Worm (Caenorhabditis elegans) whole organism, L1 larva: ENCODE results near the gene hsp-1.

Experiments
- F16B12.6 ChIP-seq: fragments of 150-350 bp; optimal IDR thresholded peaks from 2 replicates; lab custom pipeline; 2014; ENCODE audit warnings: missing biosample characterization, missing genetic modification characterization
- Y116A8C.19 ChIP-seq: sonication (generic microtip); optimal IDR thresholded peaks from 2 replicates; lab custom pipeline; 2016; ENCODE audit warnings: missing compliant biosample characterization, missing genetic modification characterization, borderline replicate concordance
- aha-1 ChIP-seq: fragments of 150-350 bp; optimal IDR thresholded peaks from 2 replicates; lab custom pipeline; 2014; ENCODE audit warnings: missing biosample characterization, missing genetic modification characterization
- alr-1 ChIP-seq: fragments of 200-800 bp; sonication (Bioruptor generic); optimal IDR thresholded peaks from 2 replicates; lab custom pipeline; 2018; ENCODE audit warnings: borderline replicate concordance, mild to moderate bottlenecking, missing genetic modification characterization, missing compliant biosample characterization
- ama-1 ChIP-seq: fragments of 150-350 bp; optimal IDR thresholded peaks from 2 replicates; lab custom pipeline; 2014
- ceh-63 ChIP-seq: fragments of 200-800 bp; sonication (Bioruptor generic); optimal IDR thresholded peaks from 2 replicates; lab custom pipeline; 2018; ENCODE audit warnings: mild to moderate bottlenecking, missing genetic modification characterization, missing compliant biosample characterization
- ces-1 ChIP-seq: fragments of 150-350 bp; optimal IDR thresholded peaks from 2 replicates; lab custom pipeline; 2014; ENCODE audit warnings: missing biosample characterization, missing genetic modification reagents, missing genetic modification characterization
- efl-1 ChIP-seq, 4 experiments: fragments of 150-350 bp; optimal IDR thresholded peaks in 3 of 4; peaks in 1 of 4; 1 replicate in 1 of 4; 2 replicates in 3 of 4; lab custom pipeline; 2014; ENCODE audit warnings: missing biosample characterization in 2 of 4, missing genetic modification characterization in 2 of 4, missing genetic modification reagents in 2 of 4
- egl-27 ChIP-seq, 2 experiments: fragments of 150-350 bp in 1 of 2; sonication (generic microtip); optimal IDR thresholded peaks; 3 replicates each; lab custom pipeline; 2017 to 2018; ENCODE audit warnings: missing biosample characterization in 2 of 2, missing genetic modification characterization in 2 of 2, missing genetic modification reagents in 2 of 2
- elt-2 ChIP-seq: sonication (generic microtip); optimal IDR thresholded peaks from 2 replicates; lab custom pipeline; 2016; ENCODE audit warnings: missing genetic modification characterization, mild to moderate bottlenecking, inconsistent platforms, missing compliant biosample characterization, missing genetic modification reagents
- elt-3 ChIP-seq, 6 experiments: fragments of 150-350 bp in 1 of 6; sonication (generic microtip); optimal IDR thresholded peaks; 2 replicates each; lab custom pipeline; 2017 to 2018; ENCODE audit warnings: missing biosample characterization in 6 of 6, missing genetic modification characterization in 6 of 6, inconsistent platforms in 1 of 6
- fkh-10 ChIP-seq: sonication (generic microtip); optimal IDR thresholded peaks from 2 replicates; lab custom pipeline; 2017; ENCODE audit warnings: missing biosample characterization, missing genetic modification reagents, missing genetic modification characterization
- jun-1 ChIP-seq: fragments of 150-350 bp; optimal IDR thresholded peaks from 2 replicates; lab custom pipeline; 2014; ENCODE audit warnings: missing biosample characterization, missing genetic modification reagents, missing genetic modification characterization
- lin-14 ChIP-seq: fragments of 200-800 bp; sonication (Bioruptor generic); optimal IDR thresholded peaks from 2 replicates; lab custom pipeline; 2018; ENCODE audit warnings: mild to moderate bottlenecking, missing genetic modification characterization, moderate library complexity, missing compliant biosample characterization
- lin-15B ChIP-seq: fragments of 150-350 bp; sonication (generic microtip); optimal IDR thresholded peaks from 3 replicates; lab custom pipeline; 2014; ENCODE audit warnings: missing biosample characterization, missing genetic modification characterization
- lin-35 ChIP-seq, 2 experiments: fragments of 150-350 bp; optimal IDR thresholded peaks; 2 replicates each; lab custom pipeline; 2014; ENCODE audit warnings: missing biosample characterization in 2 of 2, missing genetic modification characterization in 2 of 2, missing genetic modification reagents in 2 of 2
- mab-9 ChIP-seq: fragments of 200-800 bp; sonication (Bioruptor generic); IDR thresholded peaks from 2 replicates; pipeline ENCODE4 v1.3.6; 2022; ENCODE audit warnings: missing genetic modification reagents, missing genetic modification characterization, missing compliant biosample characterization
- nhr-11 ChIP-seq: fragments of 150-350 bp; optimal IDR thresholded peaks from 2 replicates; lab custom pipeline; 2014; ENCODE audit warnings: missing biosample characterization, missing genetic modification characterization
- nhr-20 ChIP-seq: sonication (generic microtip); optimal IDR thresholded peaks from 2 replicates; lab custom pipeline; 2016; ENCODE audit warnings: mild to moderate bottlenecking, missing genetic modification characterization, missing compliant biosample characterization
- nhr-47 ChIP-seq: sonication (generic microtip); optimal IDR thresholded peaks from 2 replicates; lab custom pipeline; 2016; ENCODE audit warnings: mild to moderate bottlenecking, missing genetic modification characterization, moderate library complexity, missing compliant biosample characterization
- nhr-76 ChIP-seq: sonication (generic microtip); optimal IDR thresholded peaks from 2 replicates; lab custom pipeline; 2017; ENCODE audit warnings: missing biosample characterization, missing genetic modification characterization
- nhr-85 ChIP-seq: sonication (generic microtip); peaks from one replicate; lab custom pipeline; 2016; ENCODE audit warnings: missing genetic modification characterization, inconsistent platforms, missing compliant biosample characterization
- nhr-90 ChIP-seq: sonication (generic microtip); optimal IDR thresholded peaks from 2 replicates; lab custom pipeline; 2016; ENCODE audit warnings: mild to moderate bottlenecking, missing genetic modification characterization, missing compliant biosample characterization; ENCODE audit not compliant: poor library complexity
- pag-3 ChIP-seq: sonication (generic microtip); optimal IDR thresholded peaks from 2 replicates; lab custom pipeline; 2017; ENCODE audit warnings: missing genetic modification characterization, mild to moderate bottlenecking, missing compliant biosample characterization, antibody characterized with exemption, borderline replicate concordance; ENCODE audit not compliant: insufficient read depth
- pqm-1 ChIP-seq: sonication (generic microtip); optimal IDR thresholded peaks from 3 replicates; lab custom pipeline; 2017; ENCODE audit warnings: missing biosample characterization, missing genetic modification characterization
- rnt-1 ChIP-seq: sonication (generic microtip); optimal IDR thresholded peaks from 2 replicates; lab custom pipeline; 2016; ENCODE audit warnings: mild to moderate bottlenecking, missing genetic modification characterization, moderate library complexity, missing compliant biosample characterization
- skn-1 ChIP-seq: fragments of 150-350 bp; optimal IDR thresholded peaks from 2 replicates; lab custom pipeline; 2014; ENCODE audit warnings: missing biosample characterization, missing genetic modification characterization
- swsn-7 ChIP-seq: sonication (generic microtip); optimal IDR thresholded peaks from 2 replicates; lab custom pipeline; 2016; ENCODE audit warnings: missing genetic modification characterization, missing compliant biosample characterization
- unc-30 ChIP-seq: sonication (generic microtip); optimal IDR thresholded peaks from 2 replicates; lab custom pipeline; 2017; ENCODE audit warnings: missing biosample characterization, missing genetic modification characterization
- unc-86 ChIP-seq: sonication (generic microtip); optimal IDR thresholded peaks from 2 replicates; lab custom pipeline; 2016; ENCODE audit warnings: missing genetic modification characterization, missing compliant biosample characterization
- zag-1 ChIP-seq: fragments of 150-350 bp; optimal IDR thresholded peaks from 2 replicates; lab custom pipeline; 2014; ENCODE audit warnings: missing biosample characterization, missing genetic modification characterization

Gene hsp-1

DNA sequence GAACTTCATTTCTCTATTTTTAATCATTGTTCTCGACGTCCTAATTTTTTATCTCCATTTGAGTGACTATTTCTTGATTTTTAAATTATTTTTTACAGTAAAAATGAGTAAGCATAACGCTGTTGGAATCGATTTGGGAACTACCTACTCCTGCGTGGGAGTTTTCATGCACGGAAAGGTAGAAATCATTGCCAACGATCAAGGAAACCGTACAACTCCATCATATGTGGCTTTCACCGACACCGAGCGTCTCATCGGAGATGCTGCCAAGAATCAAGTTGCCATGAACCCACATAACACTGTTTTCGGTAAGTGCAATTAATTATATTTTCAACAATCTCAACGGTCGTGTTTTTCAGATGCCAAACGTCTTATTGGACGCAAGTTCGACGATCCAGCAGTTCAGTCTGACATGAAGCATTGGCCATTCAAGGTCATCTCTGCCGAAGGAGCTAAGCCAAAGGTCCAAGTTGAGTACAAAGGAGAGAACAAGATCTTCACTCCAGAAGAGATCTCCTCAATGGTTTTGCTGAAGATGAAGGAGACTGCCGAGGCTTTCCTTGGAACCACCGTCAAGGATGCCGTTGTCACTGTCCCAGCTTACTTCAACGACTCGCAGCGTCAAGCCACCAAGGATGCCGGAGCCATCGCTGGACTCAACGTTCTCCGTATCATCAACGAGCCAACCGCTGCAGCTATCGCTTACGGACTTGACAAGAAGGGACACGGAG lies at the start of gene hsp-1:
Gene hsp-1 (plus strand): TSS at position 99 of the 731 bp plus-strand sequence.
- TF ChIP-seq lin-14 (no peak), ama-1 (peak; percentile 46), ceh-63 (peak; percentile 71), skn-1 (tag; lab: Kevin White, UChicago) (peak; percentile 17), mab-9 (GFP tag; lab: Robert Waterston, UW) (peak; percentile 50; the same call in 1 of the 2 replicates), nhr-76 (tag; lab: Kevin White, UChicago) (no peak)

DNA sequence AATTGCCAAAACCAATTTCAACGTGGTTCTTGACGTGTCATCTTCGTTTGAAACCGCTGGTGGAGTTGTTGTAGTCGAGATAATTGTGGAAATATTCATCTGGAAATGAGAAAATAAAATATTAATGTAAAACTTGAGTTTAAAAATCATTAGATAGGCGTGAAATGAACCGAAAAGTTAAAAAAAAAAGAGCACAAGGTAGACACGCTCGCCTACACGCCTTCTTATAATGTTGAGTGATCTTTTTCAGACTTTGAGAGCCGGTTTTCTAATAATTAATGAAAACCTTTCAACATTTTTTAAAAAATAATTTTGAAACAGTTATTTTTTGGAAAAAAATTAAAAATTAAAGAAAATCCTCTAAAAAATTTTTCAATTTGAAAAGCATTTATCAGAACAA lies 47.8 kb upstream of the hsp-1 start, which contains the start of gene npr-32:
Gene npr-32 (minus strand): TSS at position 101 of the 400 bp plus-strand sequence.
- TF ChIP-seq F16B12.6 (tag; lab: Kevin White, UChicago) (no peak), ces-1 (GFP tag; lab: Kevin White, UChicago) (no peak), nhr-11 (tag; lab: Kevin White, UChicago) (no peak), elt-3 (tag; optimal IDR thresholded peaks at IDR 0.05; lab: Kevin White, UChicago) (no peak), lin-15B (tag; lab: Kevin White, UChicago) (no peak), unc-30 (no peak), swsn-7 (tag; lab: Kevin White, UChicago) (no peak)

- TF ChIP-seq alr-1 (tag; lab: Kevin White, UChicago) = no peak
- TF ChIP-seq fkh-10 (GFP tag; lab: Kevin White, UChicago) = peak; percentile 1
These were observed 45.9 kb upstream of the hsp-1 start for ce11 chrIV:17232899-17233298.

DNA sequence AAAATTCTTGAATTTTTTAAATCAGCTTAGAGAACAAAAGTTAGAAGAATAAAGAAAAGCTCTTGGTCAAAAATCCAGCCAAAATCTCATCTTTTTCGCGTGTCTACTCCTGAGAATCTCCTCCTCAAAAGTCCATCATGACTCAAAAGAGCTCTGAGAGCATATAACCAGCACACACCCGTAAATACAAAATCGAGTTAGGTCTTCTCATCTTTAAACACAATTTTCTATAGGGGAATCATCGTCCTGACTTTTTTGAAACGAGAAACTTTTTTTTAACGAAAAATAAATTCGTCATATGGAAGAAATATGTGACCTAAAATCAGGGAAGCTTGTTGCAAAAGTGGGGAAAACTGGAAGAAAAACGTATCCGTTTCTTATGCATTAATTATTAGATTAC lies 45.3 kb upstream of the hsp-1 start:
- peak; percentile 79 for TF ChIP-seq fkh-10 (GFP tag; lab: Kevin White, UChicago)
- no peak for TF ChIP-seq nhr-85 (tag; lab: Kevin White, UChicago)
- TF ChIP-seq Y116A8C.19 = no peak
- TF ChIP-seq aha-1 = no peak
- peak; percentile 57 for TF ChIP-seq lin-14
- peak; percentile 30 for TF ChIP-seq ces-1 (GFP tag; lab: Kevin White, UChicago)
- no peak for TF ChIP-seq rnt-1
- TF ChIP-seq efl-1 (optimal IDR thresholded peaks at IDR 0.05; lab: Kevin White, UChicago) = no peak
- peak in 1 of 2 experiments; percentile 6 for TF ChIP-seq efl-1 (GFP tag; optimal IDR thresholded peaks at IDR 0.05 in 1 of 2; lab: Kevin White, UChicago)
- TF ChIP-seq egl-27 (tag; optimal IDR thresholded peaks at IDR 0.05; lab: Kevin White, UChicago) = no peak
- TF ChIP-seq ceh-63 = no peak

DNA sequence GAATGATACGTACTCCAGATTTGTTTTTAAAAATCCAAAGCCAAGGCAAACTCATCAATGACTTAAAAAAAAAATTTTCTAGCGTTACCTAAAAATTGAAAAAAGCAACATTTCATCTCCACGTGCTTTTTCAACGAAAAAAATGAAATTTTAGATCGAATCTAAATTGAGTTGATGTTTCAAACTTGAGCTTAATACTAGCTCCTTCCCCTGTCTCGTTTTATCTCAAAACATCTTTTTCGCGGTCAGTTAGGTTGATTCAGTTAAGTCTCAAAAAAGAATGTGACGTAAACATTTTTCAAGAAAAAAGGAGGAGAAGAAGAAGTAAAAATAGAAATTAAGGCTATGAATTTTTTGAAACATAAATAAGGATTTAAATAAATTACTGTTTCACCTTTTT lies 41.7 kb upstream of the hsp-1 start:
- TF ChIP-seq fkh-10 (GFP tag; lab: Kevin White, UChicago) (peak; percentile 83), pag-3 (tag; lab: Kevin White, UChicago) (no peak), lin-14 (peak; percentile 45)

DNA sequence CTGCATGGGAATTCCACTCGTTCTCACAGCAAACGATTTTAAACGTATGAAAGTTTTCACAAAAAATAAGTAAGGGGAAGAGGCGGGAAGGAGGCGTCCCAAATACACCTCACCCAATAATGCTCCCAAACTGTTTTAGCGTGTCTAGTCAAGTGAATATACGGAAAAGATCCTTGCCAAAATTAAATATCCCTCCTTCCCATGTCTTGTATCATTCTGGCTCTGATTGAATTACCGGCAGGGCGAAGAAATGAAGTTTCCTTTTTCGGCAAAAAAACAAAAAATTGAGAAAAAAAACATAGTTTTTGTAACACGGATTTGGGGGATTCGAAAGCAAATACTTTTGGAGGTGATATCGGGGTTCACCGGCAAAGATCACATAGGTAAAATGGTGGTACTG lies 39.8 kb upstream of the hsp-1 start:
- TF ChIP-seq ama-1 = no peak
- peak; percentile 90 for TF ChIP-seq fkh-10 (GFP tag; lab: Kevin White, UChicago)
- no peak for TF ChIP-seq aha-1
- TF ChIP-seq, all 84 proteins: peak for 1

- TF ChIP-seq jun-1 (tag; lab: Kevin White, UChicago) (peak; percentile 62), elt-2 (peak; percentile 99), nhr-20 (tag; lab: Kevin White, UChicago) (peak; percentile 37), zag-1 (tag; lab: Kevin White, UChicago) (no peak), pqm-1 (peak; percentile 95), nhr-90 (tag; lab: Kevin White, UChicago) (peak; percentile 21), nhr-47 (no peak), lin-35 (GFP tag; optimal IDR thresholded peaks at IDR 0.05; lab: Kevin White, UChicago) (peak in 1 of 2 experiments; percentile 67), unc-86 (tag; lab: Kevin White, UChicago) (no peak), nhr-85 (tag; lab: Kevin White, UChicago) (no peak)
These were observed 33.6 kb upstream of the hsp-1 start, which contains the start of gene ZK550.2 for ce11 chrIV:17245200-17245599. Gene ZK550.2 (plus strand): TSS chrIV:17245584.
